Worm (Caenorhabditis elegans) whole organism, young adult: ENCODE data around the gene srw-38.

Experiments
- C06A6.2 ChIP-seq: fragments of 200-800 bp; sonication (Bioruptor generic); conservative IDR thresholded peaks from 2 replicates; pipeline ENCODE4 v1.3.6; 2022; ENCODE audit warnings: missing genetic modification characterization, missing compliant biosample characterization
- F33H1.4 ChIP-seq: fragments of 200-800 bp; sonication (Bioruptor generic); IDR thresholded peaks from 2 replicates; pipeline ENCODE4 v1.3.6; 2022; ENCODE audit warnings: missing genetic modification reagents, missing genetic modification characterization, missing compliant biosample characterization
- F49E8.2 ChIP-seq: sonication (generic microtip); optimal IDR thresholded peaks from 3 replicates; lab custom pipeline; 2017; ENCODE audit warnings: missing genetic modification characterization, mild to moderate bottlenecking, missing compliant biosample characterization, antibody characterized with exemption, moderate library complexity; ENCODE audit not compliant: insufficient read depth
- K12H6.12 ChIP-seq: fragments of 200-800 bp; sonication (Bioruptor generic); optimal IDR thresholded peaks from 2 replicates; lab custom pipeline; 2018; ENCODE audit warnings: mild to moderate bottlenecking, missing genetic modification characterization, missing compliant biosample characterization
- Y53G8AR.9 ChIP-seq: fragments of 200-800 bp; sonication (Bioruptor generic); conservative IDR thresholded peaks from 2 replicates; pipeline ENCODE4 v1.3.6; 2022; ENCODE audit warnings: missing genetic modification reagents, missing genetic modification characterization, missing compliant biosample characterization
- ama-1 ChIP-seq, 3 experiments: fragments of 150-350 bp in 1 of 3; sonication (generic microtip) in 2 of 3; optimal IDR thresholded peaks; 2 replicates each; lab custom pipeline; 2014 to 2018; ENCODE audit warnings: missing biosample characterization in 2 of 3, missing genetic modification characterization in 2 of 3, missing genetic modification reagents in 2 of 3
- aptf-2 ChIP-seq: fragments of 200-800 bp; sonication (Bioruptor generic); conservative IDR thresholded peaks from 2 replicates; pipeline ENCODE4 v1.3.6; 2022; ENCODE audit warnings: missing genetic modification reagents, missing genetic modification characterization, missing compliant biosample characterization
- aptf-3 ChIP-seq: fragments of 200-800 bp; sonication (Bioruptor generic); IDR thresholded peaks from 2 replicates; pipeline ENCODE4 v1.3.6; 2022; ENCODE audit warnings: missing genetic modification characterization, missing compliant biosample characterization
- cebp-1 ChIP-seq, 2 experiments: fragments of 200-800 bp in 1 of 2; sonication (Bioruptor generic) in 1 of 2; sonication (generic microtip) in 1 of 2; IDR thresholded peaks in 1 of 2; optimal IDR thresholded peaks in 1 of 2; 2 replicates each; pipeline versions ENCODE4 v1.3.6 to Lab custom; 2017 to 2022; ENCODE audit warnings: missing compliant biosample characterization in 2 of 2, missing genetic modification characterization in 2 of 2, mild to moderate bottlenecking in 1 of 2, missing genetic modification reagents in 1 of 2, moderate library complexity in 1 of 2
- cebp-2 ChIP-seq: fragments of 200-800 bp; sonication (Bioruptor generic); IDR thresholded peaks from 2 replicates; pipeline ENCODE4 v1.3.6; 2022; ENCODE audit warnings: missing genetic modification characterization, missing compliant biosample characterization
- ceh-58 ChIP-seq: fragments of 200-800 bp; sonication (Bioruptor generic); IDR thresholded peaks from 2 replicates; pipeline ENCODE4 v1.3.6; 2022; ENCODE audit warnings: missing genetic modification characterization, missing compliant biosample characterization
- die-1 ChIP-seq: sonication (generic microtip); optimal IDR thresholded peaks from 2 replicates; lab custom pipeline; 2016; ENCODE audit warnings: missing genotype, mild to moderate bottlenecking, missing genetic modification characterization, missing compliant biosample characterization
- dox-1 ChIP-seq: fragments of 200-800 bp; sonication (Bioruptor generic); IDR thresholded peaks from 2 replicates; pipeline ENCODE4 v1.3.6; 2022; ENCODE audit warnings: missing genetic modification reagents, missing genetic modification characterization, missing compliant biosample characterization
- egl-44 ChIP-seq: fragments of 200-800 bp; sonication (Bioruptor generic); IDR thresholded peaks from 2 replicates; pipeline ENCODE4 v1.3.6; 2022; ENCODE audit warnings: missing genetic modification reagents, missing genetic modification characterization, missing compliant biosample characterization
- egrh-3 ChIP-seq: fragments of 200-800 bp; sonication (Bioruptor generic); IDR thresholded peaks from 2 replicates; pipeline ENCODE4 v1.3.6; 2022; ENCODE audit warnings: missing genetic modification reagents, missing genetic modification characterization, missing compliant biosample characterization
- gei-17 ChIP-seq: fragments of 200-800 bp; sonication (Bioruptor generic); optimal IDR thresholded peaks from 2 replicates; lab custom pipeline; 2018; ENCODE audit warnings: mild to moderate bottlenecking, missing genetic modification characterization, missing compliant biosample characterization
- him-1 ChIP-seq: sonication (generic microtip); optimal IDR thresholded peaks from 2 replicates; lab custom pipeline; 2016; ENCODE audit warnings: missing genotype, missing genetic modification reagents, missing genetic modification characterization, missing compliant biosample characterization
- hlh-12 ChIP-seq: sonication (generic microtip); optimal IDR thresholded peaks from 2 replicates; lab custom pipeline; 2016; ENCODE audit warnings: missing genetic modification characterization, missing compliant biosample characterization
- hmg-1.2 ChIP-seq: fragments of 200-800 bp; sonication (Bioruptor generic); IDR thresholded peaks from 2 replicates; pipeline ENCODE4 v1.3.6; 2022; ENCODE audit warnings: missing genetic modification reagents, missing genetic modification characterization, missing compliant biosample characterization
- let-526 ChIP-seq: fragments of 200-800 bp; sonication (Bioruptor generic); IDR thresholded peaks from 2 replicates; pipeline ENCODE4 v1.3.6; 2022; ENCODE audit warnings: missing genetic modification reagents, missing genetic modification characterization, missing compliant biosample characterization
- lin-40 ChIP-seq: sonication (generic microtip); optimal IDR thresholded peaks from 2 replicates; lab custom pipeline; 2016; ENCODE audit warnings: missing genetic modification characterization, mild to moderate bottlenecking, missing compliant biosample characterization, missing genotype, missing genetic modification reagents
- lsl-1 ChIP-seq: fragments of 200-800 bp; sonication (Bioruptor generic); optimal IDR thresholded peaks from 2 replicates; lab custom pipeline; 2018; ENCODE audit warnings: mild to moderate bottlenecking, missing genetic modification characterization, moderate library complexity, missing compliant biosample characterization
- madf-10 ChIP-seq: sonication (generic microtip); optimal IDR thresholded peaks from 2 replicates; lab custom pipeline; 2016; ENCODE audit warnings: mild to moderate bottlenecking, missing genetic modification characterization, missing compliant biosample characterization
- madf-8 ChIP-seq: fragments of 200-800 bp; sonication (Bioruptor generic); conservative IDR thresholded peaks from 2 replicates; pipeline ENCODE4 v1.3.6; 2022; ENCODE audit warnings: missing genetic modification reagents, missing genetic modification characterization, missing compliant biosample characterization
- nhr-120 ChIP-seq: fragments of 200-800 bp; sonication (Bioruptor generic); IDR thresholded peaks from 2 replicates; pipeline ENCODE4 v1.3.6; 2022; ENCODE audit warnings: missing genetic modification characterization, missing compliant biosample characterization
- nhr-179 ChIP-seq: sonication (generic microtip); optimal IDR thresholded peaks from 2 replicates; lab custom pipeline; 2016; ENCODE audit warnings: mild to moderate bottlenecking, missing genetic modification characterization, missing compliant biosample characterization
- pbrm-1 ChIP-seq: fragments of 200-800 bp; sonication (Bioruptor generic); IDR thresholded peaks from 2 replicates; pipeline ENCODE4 v1.3.6; 2022; ENCODE audit warnings: missing genetic modification reagents, missing genetic modification characterization, missing compliant biosample characterization
- sea-2 ChIP-seq: fragments of 200-800 bp; sonication (Bioruptor generic); IDR thresholded peaks from 2 replicates; pipeline ENCODE4 v1.3.6; 2022; ENCODE audit warnings: missing genetic modification characterization, missing compliant biosample characterization
- unc-62 ChIP-seq: fragments of 150-350 bp; optimal IDR thresholded peaks from 2 replicates; lab custom pipeline; 2014; ENCODE audit warnings: missing biosample characterization, missing genetic modification reagents, missing genetic modification characterization
- zfh-2 ChIP-seq: fragments of 200-800 bp; sonication (Bioruptor generic); conservative IDR thresholded peaks from 2 replicates; pipeline ENCODE4 v1.3.6; 2022; ENCODE audit warnings: missing genetic modification reagents, missing genetic modification characterization, missing compliant biosample characterization
- zim-3 ChIP-seq: sonication (generic microtip); optimal IDR thresholded peaks from 2 replicates; lab custom pipeline; 2017; ENCODE audit warnings: mild to moderate bottlenecking, missing genetic modification characterization, moderate library complexity, missing compliant biosample characterization
- ztf-18 ChIP-seq: sonication (generic microtip); optimal IDR thresholded peaks from 2 replicates; lab custom pipeline; 2016; ENCODE audit warnings: missing genotype, mild to moderate bottlenecking, missing genetic modification characterization, missing compliant biosample characterization
- ztf-25 ChIP-seq: fragments of 200-800 bp; sonication (Bioruptor generic); IDR thresholded peaks from 2 replicates; pipeline ENCODE4 v1.3.6; 2022; ENCODE audit warnings: missing genetic modification reagents, missing genetic modification characterization, missing compliant biosample characterization
- ztf-26 ChIP-seq: sonication (generic microtip); optimal IDR thresholded peaks from 2 replicates; lab custom pipeline; 2017; ENCODE audit warnings: missing genetic modification characterization, missing compliant biosample characterization
- ztf-6 ChIP-seq: fragments of 200-800 bp; sonication (Bioruptor generic); IDR thresholded peaks from 2 replicates; pipeline ENCODE4 v1.3.6; 2022; ENCODE audit warnings: missing genetic modification reagents, missing genetic modification characterization, missing compliant biosample characterization

The srw-38 gene

DNA sequence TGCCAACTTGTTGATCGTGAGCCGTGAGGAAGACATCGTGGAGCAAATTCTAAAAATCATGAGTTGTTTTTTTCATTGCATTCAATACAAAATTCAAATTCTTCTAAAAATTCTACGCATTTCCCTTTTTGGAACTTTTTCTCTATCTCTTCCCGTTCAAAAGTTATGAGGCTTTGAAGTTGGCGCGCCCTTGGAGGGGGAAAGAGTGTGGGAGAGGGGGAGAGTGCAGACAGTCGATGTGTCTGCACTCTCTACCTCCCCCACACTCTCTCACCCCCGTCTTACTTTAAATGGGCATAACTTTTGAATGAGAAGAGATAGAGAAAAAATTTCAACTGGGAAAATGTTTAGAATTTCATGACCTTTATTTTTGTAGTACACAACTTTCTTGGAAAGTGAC lies 20.1 kb downstream of the srw-38 start:
- TF ChIP-seq F49E8.2 (tag; lab: Kevin White, UChicago) (no peak), ztf-6 (GFP tag; lab: Robert Waterston, UW) (no peak), let-526 (GFP tag; lab: Robert Waterston, UW) (no peak), ceh-58 (GFP tag; lab: Robert Waterston, UW) (0 out of 2 replicates have a peak, but pooled peaks have one; percentile 80), lsl-1 (GFP tag; lab: Kevin White, UChicago) (no peak), dox-1 (GFP tag; lab: Robert Waterston, UW) (no peak), egrh-3 (GFP tag; lab: Robert Waterston, UW) (0 out of 2 replicates have a peak, but pooled peaks have one; percentile 7), hmg-1.2 (peak; percentile 62), Y53G8AR.9 (no peak)

DNA sequence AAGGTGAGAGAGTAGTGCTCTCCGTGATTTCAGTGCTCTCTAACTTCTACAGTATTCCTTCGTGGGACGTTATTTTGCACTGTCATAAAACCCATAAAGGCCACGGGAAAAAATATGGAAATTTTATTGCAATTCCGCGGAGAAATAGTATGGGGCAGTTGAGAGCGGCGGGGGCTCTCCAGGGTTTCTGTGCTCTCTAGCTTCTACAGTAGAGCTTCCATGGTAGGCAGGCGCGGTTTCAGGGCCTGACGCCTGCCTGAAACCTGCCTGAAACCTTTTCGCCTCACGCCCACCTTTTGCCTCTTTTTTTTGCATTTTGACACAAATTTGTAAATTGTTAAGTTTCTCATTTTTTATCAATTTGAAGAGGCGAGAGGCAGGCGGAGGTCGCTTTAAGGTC lies 20.7 kb downstream of the srw-38 start:
- TF ChIP-seq cebp-1 (GFP tag; IDR thresholded peaks at IDR 0.05; lab: Robert Waterston, UW) = no peak
- no peak for TF ChIP-seq cebp-1 (tag; optimal IDR thresholded peaks at IDR 0.05; lab: Kevin White, UChicago)
- TF ChIP-seq zfh-2 (GFP tag; lab: Robert Waterston, UW) = peak; percentile 59; the same call in 1 of the 2 replicates
- TF ChIP-seq F33H1.4 (GFP tag; lab: Robert Waterston, UW) = no peak
- no peak for TF ChIP-seq nhr-179
- no peak for TF ChIP-seq dox-1 (GFP tag; lab: Robert Waterston, UW)
- TF ChIP-seq, all 124 proteins: peak for 1

DNA sequence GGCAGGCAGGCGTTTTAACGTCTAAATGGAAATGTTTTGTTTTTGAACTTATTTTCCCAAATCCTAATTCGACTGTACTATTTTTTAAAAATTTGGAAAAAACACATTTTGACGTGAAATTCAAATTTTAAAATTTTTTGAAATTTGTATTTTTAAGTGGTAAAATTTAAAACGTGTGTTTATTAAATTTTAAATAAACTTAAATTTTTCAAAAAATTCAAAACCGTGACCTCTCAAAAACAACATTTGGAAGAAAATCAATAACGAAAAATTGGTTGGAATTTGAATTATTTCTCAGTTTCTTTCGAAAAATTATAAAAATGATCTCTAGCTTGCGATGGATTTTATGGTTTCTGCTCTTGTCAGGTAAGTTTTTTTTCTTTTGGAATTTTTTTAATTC lies 21.1 kb downstream of the srw-38 start, which contains the start of gene Y116F11B.8:
Y116F11B.8 (plus strand) TSS at position 301 of the 400 bp plus-strand sequence.
- TF ChIP-seq ztf-25 (GFP tag; lab: Robert Waterston, UW) (no peak), hlh-12 (tag; lab: Kevin White, UChicago) (no peak), aptf-3 (GFP tag; lab: Robert Waterston, UW) (no peak), him-1 (no peak), ztf-18 (tag; lab: Kevin White, UChicago) (no peak), pbrm-1 (GFP tag; lab: Robert Waterston, UW) (no peak)

DNA sequence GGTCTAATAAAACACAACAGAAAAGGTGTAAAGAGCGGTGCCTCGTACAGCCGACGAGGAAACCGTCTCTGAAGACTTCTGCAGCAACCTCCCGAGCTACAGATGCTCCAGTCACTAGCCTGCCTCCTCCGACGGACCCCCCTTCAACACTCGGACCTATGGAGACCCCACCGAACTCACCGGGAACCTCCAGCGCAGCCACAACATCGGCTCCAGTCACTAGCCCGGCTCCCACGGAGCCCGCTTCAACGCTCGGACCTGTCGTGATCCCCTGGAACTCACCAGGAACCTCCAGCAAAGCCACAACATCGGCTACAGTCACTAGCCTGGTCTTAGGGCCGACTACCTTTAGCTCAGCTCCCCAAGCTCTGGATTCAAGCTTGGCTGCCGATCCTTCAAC lies 24.0 kb downstream of the srw-38 start:
- TF ChIP-seq C06A6.2 (GFP tag; lab: Robert Waterston, UW) = no peak
- peak; percentile 81 for TF ChIP-seq egrh-3 (GFP tag; lab: Robert Waterston, UW)

DNA sequence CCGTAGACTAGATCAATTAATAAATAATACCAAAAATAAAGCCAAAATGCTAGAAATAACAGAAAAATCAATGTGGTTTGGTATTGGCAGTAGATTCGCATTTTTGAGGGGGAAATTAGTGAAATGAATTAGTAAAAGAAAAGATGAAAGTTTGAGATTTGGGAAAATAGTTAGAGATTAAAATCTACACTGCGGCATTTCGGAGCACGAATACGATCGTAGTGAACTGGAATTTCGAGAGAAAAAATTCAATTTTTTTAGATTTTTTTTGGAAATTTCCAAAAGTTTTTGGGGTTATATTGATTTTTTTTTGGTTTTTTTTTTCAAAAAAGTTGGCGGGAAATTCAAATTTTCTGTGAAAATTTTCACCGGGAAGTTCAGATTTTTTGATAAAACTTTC lies 31.6 kb downstream of the srw-38 start, which contains the start of gene Y116F11B.9:
Y116F11B.9 (minus strand) TSS at position 101 of the 400 bp plus-strand sequence.
- no peak for TF ChIP-seq aptf-2 (GFP tag; lab: Robert Waterston, UW)
- no peak for TF ChIP-seq K12H6.12 (tag; lab: Kevin White, UChicago)
- TF ChIP-seq ztf-26 = no peak
- no peak for TF ChIP-seq sea-2
- TF ChIP-seq gei-17 (GFP tag; lab: Kevin White, UChicago) = no peak
- no peak for TF ChIP-seq ama-1 (optimal IDR thresholded peaks at IDR 0.05; lab: Kevin White, UChicago)
- no peak for TF ChIP-seq ama-1 (GFP tag; optimal IDR thresholded peaks at IDR 0.05; lab: Kevin White, UChicago)
- no peak for TF ChIP-seq nhr-120
- no peak for TF ChIP-seq egl-44 (GFP tag; lab: Robert Waterston, UW)
- no peak for TF ChIP-seq Y53G8AR.9
- no peak for TF ChIP-seq cebp-2
- no peak for TF ChIP-seq unc-62
- TF ChIP-seq lsl-1 (GFP tag; lab: Kevin White, UChicago) = no peak
- TF ChIP-seq madf-10 (tag; lab: Kevin White, UChicago) = no peak
- TF ChIP-seq ztf-18 (tag; lab: Kevin White, UChicago) = no peak
- TF ChIP-seq die-1 = no peak
- no peak for TF ChIP-seq madf-8
- no peak for TF ChIP-seq zim-3 (tag; lab: Kevin White, UChicago)
- TF ChIP-seq egrh-3 (GFP tag; lab: Robert Waterston, UW) = no peak
- no peak for TF ChIP-seq lin-40 (tag; lab: Kevin White, UChicago)
